Fruit fly (Drosophila melanogaster) whole organism, prepupa: ENCODE results near the gene AsnS.
A peak's percentile ranks its signal among the peaks of the same experiment; 100 is the strongest.

ENCODE experiments used
- CG10669 ChIP-seq: fragments of 200-800 bp; sonication (Bioruptor generic); optimal IDR thresholded peaks from 3 replicates; lab custom pipeline; 2018; ENCODE audit warnings: missing biosample characterization, mild to moderate bottlenecking, missing genetic modification characterization, moderate library complexity
- CG11762 ChIP-seq: fragments of 200-800 bp; sonication (Bioruptor generic); optimal IDR thresholded peaks from 3 replicates; lab custom pipeline; 2016; ENCODE audit warnings: missing biosample characterization, missing genetic modification characterization; ENCODE audit not compliant: insufficient read depth
- CG11902 ChIP-seq: fragments of 200-800 bp; sonication (Bioruptor generic); optimal IDR thresholded peaks from 3 replicates; lab custom pipeline; 2016; ENCODE audit warnings: missing biosample characterization, missing genetic modification characterization
- CG1621 ChIP-seq: fragments of 200-800 bp; sonication (Bioruptor generic); optimal IDR thresholded peaks from 3 replicates; lab custom pipeline; 2018; ENCODE audit warnings: missing biosample characterization, mild to moderate bottlenecking, missing genetic modification characterization
- CG16779 ChIP-seq: fragments of 200-800 bp; sonication (Bioruptor generic); optimal IDR thresholded peaks from 3 replicates; lab custom pipeline; 2017; ENCODE audit warnings: missing biosample characterization, mild to moderate bottlenecking, missing genetic modification characterization
- CG3032 ChIP-seq: fragments of 200-800 bp; optimal IDR thresholded peaks from 2 replicates; lab custom pipeline; 2019; ENCODE audit warnings: missing biosample characterization, mild to moderate bottlenecking, missing genetic modification characterization, moderate library complexity
- CG31627 ChIP-seq: fragments of 200-800 bp; sonication (Bioruptor generic); optimal IDR thresholded peaks from 3 replicates; lab custom pipeline; 2016; ENCODE audit warnings: missing biosample characterization, missing genetic modification characterization
- CG32006 ChIP-seq: fragments of 200-800 bp; sonication (Bioruptor generic); optimal IDR thresholded peaks from 3 replicates; lab custom pipeline; 2017; ENCODE audit warnings: missing biosample characterization, mild to moderate bottlenecking, missing genetic modification characterization
- CG3919 ChIP-seq: fragments of 200-800 bp; sonication (Bioruptor generic); optimal IDR thresholded peaks from 3 replicates; lab custom pipeline; 2016; ENCODE audit warnings: missing biosample characterization, missing genetic modification characterization
- CG6163 ChIP-seq: fragments of 200-800 bp; sonication (Bioruptor generic); IDR thresholded peaks from 3 replicates; pipeline ENCODE4 v1.3.6; 2022; ENCODE audit warnings: missing biosample characterization, missing genetic modification characterization
- CG6792 ChIP-seq: fragments of 200-800 bp; sonication (Bioruptor generic); optimal IDR thresholded peaks from 3 replicates; lab custom pipeline; 2016; ENCODE audit warnings: missing biosample characterization, missing genetic modification characterization
- CG6808 ChIP-seq: fragments of 200-800 bp; sonication (Bioruptor generic); optimal IDR thresholded peaks from 3 replicates; lab custom pipeline; 2017; ENCODE audit warnings: missing biosample characterization, missing genetic modification characterization, mild to moderate bottlenecking, moderate library complexity, missing genetic modification reagents
- CG8319 ChIP-seq: fragments of 200-800 bp; sonication (Bioruptor generic); optimal IDR thresholded peaks from 3 replicates; lab custom pipeline; 2016; ENCODE audit warnings: missing biosample characterization, missing genetic modification characterization
- CG8632 ChIP-seq: fragments of 200-800 bp; sonication (Bioruptor generic); optimal IDR thresholded peaks from 3 replicates; lab custom pipeline; 2016; ENCODE audit warnings: missing biosample characterization, missing genetic modification characterization
- CG9139 ChIP-seq: fragments of 200-800 bp; sonication (Bioruptor generic); optimal IDR thresholded peaks from 3 replicates; lab custom pipeline; 2017; ENCODE audit warnings: missing biosample characterization, mild to moderate bottlenecking, missing genetic modification characterization
- Eip75B ChIP-seq: fragments of 200-800 bp; sonication (Bioruptor generic); optimal IDR thresholded peaks from 3 replicates; lab custom pipeline; 2016; ENCODE audit warnings: missing biosample characterization, missing genetic modification characterization
- Eip93F ChIP-seq: fragments of 200-800 bp; sonication (Bioruptor generic); optimal IDR thresholded peaks from 2 replicates; lab custom pipeline; 2016; ENCODE audit warnings: missing biosample characterization, mild to moderate bottlenecking, missing genetic modification characterization
- Ets21C ChIP-seq: fragments of 200-800 bp; sonication (Bioruptor generic); optimal IDR thresholded peaks from 3 replicates; lab custom pipeline; 2016; ENCODE audit warnings: missing biosample characterization, missing genetic modification characterization
- Hr38 ChIP-seq: sonication (Bioruptor generic); optimal IDR thresholded peaks from 2 replicates; lab custom pipeline; 2016; ENCODE audit warnings: missing biosample characterization, missing genetic modification characterization
- Hr39 ChIP-seq: fragments of 200-800 bp; sonication (Bioruptor generic); optimal IDR thresholded peaks from 2 replicates; lab custom pipeline; 2016; ENCODE audit warnings: missing biosample characterization, missing genetic modification characterization
- Hr4 ChIP-seq: fragments of 200-800 bp; sonication (Bioruptor generic); optimal IDR thresholded peaks from 3 replicates; lab custom pipeline; 2016; ENCODE audit warnings: missing biosample characterization, missing genetic modification characterization
- Lpt ChIP-seq: fragments of 200-800 bp; sonication (Bioruptor generic); optimal IDR thresholded peaks from 3 replicates; lab custom pipeline; 2016; ENCODE audit warnings: missing biosample characterization, missing genetic modification characterization
- Met ChIP-seq: fragments of 200-800 bp; sonication (Bioruptor generic); optimal IDR thresholded peaks from 3 replicates; lab custom pipeline; 2016; ENCODE audit warnings: missing biosample characterization, missing genetic modification characterization
- OdsH ChIP-seq: fragments of 200-800 bp; sonication (Bioruptor generic); optimal IDR thresholded peaks from 3 replicates; lab custom pipeline; 2016; ENCODE audit warnings: missing biosample characterization, missing genetic modification characterization
- Smox ChIP-seq: fragments of 200-800 bp; sonication (Bioruptor generic); optimal IDR thresholded peaks from 3 replicates; lab custom pipeline; 2016; ENCODE audit warnings: missing biosample characterization, missing genetic modification characterization
- Sox102F ChIP-seq: fragments of 200-800 bp; sonication (Bioruptor generic); optimal IDR thresholded peaks from 2 replicates; lab custom pipeline; 2016; ENCODE audit warnings: missing biosample characterization, mild to moderate bottlenecking, missing genetic modification characterization
- Sox14 ChIP-seq: fragments of 200-800 bp; sonication (Bioruptor generic); optimal IDR thresholded peaks from 3 replicates; lab custom pipeline; 2016; ENCODE audit warnings: missing biosample characterization, missing genetic modification characterization
- Sox15 ChIP-seq: fragments of 200-800 bp; sonication (Bioruptor generic); optimal IDR thresholded peaks from 3 replicates; lab custom pipeline; 2016; ENCODE audit warnings: missing biosample characterization, missing genetic modification characterization
- achi ChIP-seq: fragments of 200-800 bp; sonication (Bioruptor generic); optimal IDR thresholded peaks from 3 replicates; lab custom pipeline; 2016; ENCODE audit warnings: missing biosample characterization, missing genetic modification characterization
- cyc ChIP-seq: fragments of 200-800 bp; sonication (Bioruptor generic); optimal IDR thresholded peaks from 3 replicates; lab custom pipeline; 2016; ENCODE audit warnings: missing biosample characterization, missing genetic modification characterization
- dac ChIP-seq: fragments of 200-800 bp; sonication (Bioruptor generic); optimal IDR thresholded peaks from 2 replicates; lab custom pipeline; 2017; ENCODE audit warnings: missing biosample characterization, mild to moderate bottlenecking, missing genetic modification characterization
- dsx ChIP-seq: fragments of 200-800 bp; optimal IDR thresholded peaks from 3 replicates; lab custom pipeline; 2019; ENCODE audit warnings: missing biosample characterization, mild to moderate bottlenecking, missing genetic modification characterization, moderate library complexity; ENCODE audit not compliant: poor library complexity, severe bottlenecking
- esn ChIP-seq: fragments of 200-800 bp; sonication (Bioruptor generic); optimal IDR thresholded peaks from 2 replicates; lab custom pipeline; 2016; ENCODE audit warnings: missing biosample characterization, mild to moderate bottlenecking, missing genetic modification characterization, moderate library complexity
- fd59A ChIP-seq: fragments of 200-800 bp; sonication (Bioruptor generic); optimal IDR thresholded peaks from 2 replicates; lab custom pipeline; 2017; ENCODE audit warnings: missing biosample characterization, mild to moderate bottlenecking, missing genetic modification characterization, missing genetic modification reagents
- fkh ChIP-seq: fragments of 200-800 bp; sonication (Bioruptor generic); optimal IDR thresholded peaks from 3 replicates; lab custom pipeline; 2017; ENCODE audit warnings: missing biosample characterization, mild to moderate bottlenecking, missing genetic modification characterization, moderate library complexity
- net ChIP-seq: fragments of 200-800 bp; sonication (Bioruptor generic); optimal IDR thresholded peaks from 3 replicates; lab custom pipeline; 2016; ENCODE audit warnings: missing biosample characterization, missing genetic modification characterization
- pdm3 ChIP-seq: fragments of 200-800 bp; sonication (Bioruptor generic); optimal IDR thresholded peaks from 3 replicates; lab custom pipeline; 2016; ENCODE audit warnings: missing biosample characterization, missing genetic modification characterization
- ss ChIP-seq, 2 experiments: fragments of 200-800 bp; sonication (Bioruptor generic); optimal IDR thresholded peaks; 2 replicates in 1 of 2; 3 replicates in 1 of 2; lab custom pipeline; 2017 to 2018; ENCODE audit warnings: mild to moderate bottlenecking in 2 of 2, missing biosample characterization in 2 of 2, missing genetic modification characterization in 2 of 2, moderate library complexity in 1 of 2
- topi ChIP-seq: fragments of 200-800 bp; sonication (Bioruptor generic); optimal IDR thresholded peaks from 3 replicates; lab custom pipeline; 2016; ENCODE audit warnings: missing biosample characterization, missing genetic modification characterization
- vri ChIP-seq: fragments of 200-800 bp; sonication (Bioruptor generic); optimal IDR thresholded peaks from 3 replicates; lab custom pipeline; 2016; ENCODE audit warnings: missing biosample characterization, mild to moderate bottlenecking, missing genetic modification characterization

Gene AsnS

dm6 chr3L:21131427-21131826 is 41.5 kb upstream of the AsnS start, which contains the start of gene ICA69:
Gene ICA69, plus strand, starts transcription at chr3L:21131446.
- TF ChIP-seq CG11762 (GFP tag; lab: Kevin White, UChicago) = no peak
- no peak for TF ChIP-seq OdsH (GFP tag; lab: Kevin White, UChicago)
- TF ChIP-seq net (GFP tag; lab: Kevin White, UChicago) = no peak
- TF ChIP-seq pdm3 (GFP tag; lab: Kevin White, UChicago) = no peak
- no peak for TF ChIP-seq Ets21C (GFP tag; lab: Kevin White, UChicago)
- no peak for TF ChIP-seq dac (GFP tag; lab: Kevin White, UChicago)
- TF ChIP-seq Sox102F (GFP tag; lab: Kevin White, UChicago) = no peak
- TF ChIP-seq cyc (GFP tag; lab: Kevin White, UChicago) = no peak
- no peak for TF ChIP-seq CG9139 (GFP tag; lab: Kevin White, UChicago)
- TF ChIP-seq CG3032 (tag; lab: Kevin White, UChicago) = no peak
- no peak for TF ChIP-seq fkh (GFP tag; lab: Kevin White, UChicago)
- no peak for TF ChIP-seq Sox14 (GFP tag; lab: Kevin White, UChicago)
- no peak for TF ChIP-seq Hr38 (GFP tag; lab: Kevin White, UChicago)
- TF ChIP-seq CG6808 (GFP tag; lab: Kevin White, UChicago) = no peak
- TF ChIP-seq Met (GFP tag; lab: Kevin White, UChicago) = no peak
- TF ChIP-seq CG1621 (tag; lab: Kevin White, UChicago) = no peak
- TF ChIP-seq CG8632 (GFP tag; lab: Kevin White, UChicago) = no peak
- no peak for TF ChIP-seq Lpt (GFP tag; lab: Kevin White, UChicago)
- no peak for TF ChIP-seq CG11902 (GFP tag; lab: Kevin White, UChicago)
- no peak for TF ChIP-seq dsx (GFP tag; lab: Kevin White, UChicago)
- TF ChIP-seq, all 60 proteins: peak for 0

dm6 chr3L:21135850-21136249 is 37.1 kb upstream of the AsnS start:
- peak; percentile 96 for TF ChIP-seq CG6808 (GFP tag; lab: Kevin White, UChicago)
- TF ChIP-seq Hr39 = peak; percentile 29
- no peak for TF ChIP-seq CG16779 (tag; lab: Kevin White, UChicago)

- TF ChIP-seq CG11762 (GFP tag; lab: Kevin White, UChicago) (no peak), dsx (GFP tag; lab: Kevin White, UChicago) (no peak), CG31627 (GFP tag; lab: Kevin White, UChicago) (no peak), cyc (GFP tag; lab: Kevin White, UChicago) (no peak), CG3919 (no peak), pdm3 (GFP tag; lab: Kevin White, UChicago) (no peak), OdsH (GFP tag; lab: Kevin White, UChicago) (no peak), achi (no peak), CG6163 (GFP tag; lab: Robert Waterston, UW) (no peak), Smox (GFP tag; lab: Kevin White, UChicago) (no peak), Sox14 (GFP tag; lab: Kevin White, UChicago) (no peak), CG8319 (no peak), esn (GFP tag; lab: Kevin White, UChicago) (no peak), Hr38 (GFP tag; lab: Kevin White, UChicago) (no peak), topi (GFP tag; lab: Kevin White, UChicago) (no peak), ss (GFP tag; optimal IDR thresholded peaks at IDR 0.05; lab: Kevin White, UChicago) (no peak)
- TF ChIP-seq, all 60 proteins: peak for 0
Observed at dm6 chr3L:21136253-21136652, 36.7 kb upstream of the AsnS start, which contains the start of gene CG10565. Gene CG10565, minus strand, starts transcription at chr3L:21136353.

dm6 chr3L:21145841-21146395 is 27.0 kb upstream of the AsnS start:
- TF ChIP-seq Smox (GFP tag; lab: Kevin White, UChicago) = no peak
- TF ChIP-seq CG6808 (GFP tag; lab: Kevin White, UChicago) = no peak

dm6 chr3L:21171905-21172304 is 1.0 kb upstream of the AsnS start, which contains the start of gene Ac78C:
Gene Ac78C, minus strand, starts transcription at chr3L:21171930.
- TF ChIP-seq topi (GFP tag; lab: Kevin White, UChicago) = peak; percentile 82
- TF ChIP-seq CG6163 (GFP tag; lab: Robert Waterston, UW) = peak; percentile 92
- peak; percentile 77 for TF ChIP-seq Sox15
- peak; percentile 63 for TF ChIP-seq fd59A (GFP tag; lab: Kevin White, UChicago)
- peak; percentile 77 to 85 for TF ChIP-seq ss (GFP tag; optimal IDR thresholded peaks at IDR 0.05; lab: Kevin White, UChicago)
- peak; percentile 38 for TF ChIP-seq Hr38 (GFP tag; lab: Kevin White, UChicago)
- TF ChIP-seq CG11902 (GFP tag; lab: Kevin White, UChicago) = peak; percentile 94
- TF ChIP-seq esn (GFP tag; lab: Kevin White, UChicago) = peak; percentile 84
- TF ChIP-seq CG10669 (GFP tag; lab: Kevin White, UChicago) = peak; percentile 79
- TF ChIP-seq CG8319 = peak; percentile 82
- peak; percentile 73 for TF ChIP-seq vri (GFP tag; lab: Kevin White, UChicago)
- peak; percentile 90 for TF ChIP-seq Eip75B
- peak; percentile 85 for TF ChIP-seq CG32006 (GFP tag; lab: Kevin White, UChicago)
- no peak for TF ChIP-seq Eip93F (GFP tag; lab: Kevin White, UChicago)
- peak; percentile 85 for TF ChIP-seq CG6792 (GFP tag; lab: Kevin White, UChicago)
- TF ChIP-seq CG16779 (tag; lab: Kevin White, UChicago) = peak; percentile 82
- TF ChIP-seq Hr4 (GFP tag; lab: Kevin White, UChicago) = peak; percentile 91
- peak; percentile 81 for TF ChIP-seq Met (GFP tag; lab: Kevin White, UChicago)
